Worm (Caenorhabditis elegans) whole organism, young adult: ENCODE measurements around the gene C45H4.18.

Experiments
- B0019.2 ChIP-seq: fragments of 200-800 bp; sonication (Bioruptor generic); conservative IDR thresholded peaks from 2 replicates; pipeline ENCODE4 v1.3.6; 2022; ENCODE audit warnings: missing genetic modification reagents, missing genetic modification characterization, missing compliant biosample characterization
- B0336.3 ChIP-seq: fragments of 200-800 bp; sonication (Bioruptor generic); IDR thresholded peaks from 2 replicates; pipeline ENCODE4 v1.3.6; 2022; ENCODE audit warnings: missing genetic modification characterization, missing compliant biosample characterization
- F22D6.2 ChIP-seq: sonication (generic microtip); optimal IDR thresholded peaks from 2 replicates; lab custom pipeline; 2016; ENCODE audit warnings: mild to moderate bottlenecking, missing genetic modification characterization, missing compliant biosample characterization
- F37B4.10 ChIP-seq: fragments of 200-800 bp; sonication (Bioruptor generic); IDR thresholded peaks from 2 replicates; pipeline ENCODE4 v1.3.6; 2022; ENCODE audit warnings: missing genetic modification characterization, missing compliant biosample characterization
- F49E8.2 ChIP-seq: sonication (generic microtip); optimal IDR thresholded peaks from 3 replicates; lab custom pipeline; 2017; ENCODE audit warnings: missing genetic modification characterization, mild to moderate bottlenecking, missing compliant biosample characterization, antibody characterized with exemption, moderate library complexity; ENCODE audit not compliant: insufficient read depth
- F57A8.1 ChIP-seq: fragments of 200-800 bp; sonication (Bioruptor generic); optimal IDR thresholded peaks from 2 replicates; lab custom pipeline; 2018; ENCODE audit warnings: mild to moderate bottlenecking, missing genetic modification characterization, moderate library complexity, missing compliant biosample characterization
- T07F8.4 ChIP-seq: sonication (generic microtip); optimal IDR thresholded peaks from 2 replicates; lab custom pipeline; 2016; ENCODE audit warnings: mild to moderate bottlenecking, missing genetic modification characterization, moderate library complexity, missing compliant biosample characterization
- Y53G8AR.9 ChIP-seq: fragments of 200-800 bp; sonication (Bioruptor generic); conservative IDR thresholded peaks from 2 replicates; pipeline ENCODE4 v1.3.6; 2022; ENCODE audit warnings: missing genetic modification reagents, missing genetic modification characterization, missing compliant biosample characterization
- aptf-3 ChIP-seq: fragments of 200-800 bp; sonication (Bioruptor generic); IDR thresholded peaks from 2 replicates; pipeline ENCODE4 v1.3.6; 2022; ENCODE audit warnings: missing genetic modification characterization, missing compliant biosample characterization
- attf-3 ChIP-seq: fragments of 200-800 bp; sonication (Bioruptor generic); conservative IDR thresholded peaks from 2 replicates; pipeline ENCODE4 v1.3.6; 2022; ENCODE audit warnings: missing genetic modification reagents, missing genetic modification characterization, missing compliant biosample characterization
- efl-1 ChIP-seq: fragments of 150-350 bp; optimal IDR thresholded peaks from 2 replicates; lab custom pipeline; 2014; ENCODE audit warnings: missing biosample characterization, missing genetic modification reagents, missing genetic modification characterization
- gei-17 ChIP-seq: fragments of 200-800 bp; sonication (Bioruptor generic); optimal IDR thresholded peaks from 2 replicates; lab custom pipeline; 2018; ENCODE audit warnings: mild to moderate bottlenecking, missing genetic modification characterization, missing compliant biosample characterization
- him-1 ChIP-seq: sonication (generic microtip); optimal IDR thresholded peaks from 2 replicates; lab custom pipeline; 2016; ENCODE audit warnings: missing genotype, missing genetic modification reagents, missing genetic modification characterization, missing compliant biosample characterization
- hlh-26 ChIP-seq: fragments of 200-800 bp; sonication (Bioruptor generic); conservative IDR thresholded peaks from 2 replicates; pipeline ENCODE4 v1.3.6; 2022; ENCODE audit warnings: missing genetic modification reagents, missing genetic modification characterization, missing compliant biosample characterization
- hmg-1.2 ChIP-seq: fragments of 200-800 bp; sonication (Bioruptor generic); IDR thresholded peaks from 2 replicates; pipeline ENCODE4 v1.3.6; 2022; ENCODE audit warnings: missing genetic modification reagents, missing genetic modification characterization, missing compliant biosample characterization
- let-526 ChIP-seq: fragments of 200-800 bp; sonication (Bioruptor generic); IDR thresholded peaks from 2 replicates; pipeline ENCODE4 v1.3.6; 2022; ENCODE audit warnings: missing genetic modification reagents, missing genetic modification characterization, missing compliant biosample characterization
- lin-40 ChIP-seq: sonication (generic microtip); optimal IDR thresholded peaks from 2 replicates; lab custom pipeline; 2016; ENCODE audit warnings: missing genetic modification characterization, mild to moderate bottlenecking, missing compliant biosample characterization, missing genotype, missing genetic modification reagents
- lsy-27 ChIP-seq: sonication (generic microtip); optimal IDR thresholded peaks from 2 replicates; lab custom pipeline; 2017; ENCODE audit warnings: missing genetic modification characterization, mild to moderate bottlenecking, missing compliant biosample characterization, antibody characterized with exemption, missing genotype, borderline replicate concordance; ENCODE audit not compliant: insufficient read depth
- madf-10 ChIP-seq: sonication (generic microtip); optimal IDR thresholded peaks from 2 replicates; lab custom pipeline; 2016; ENCODE audit warnings: mild to moderate bottlenecking, missing genetic modification characterization, missing compliant biosample characterization
- madf-8 ChIP-seq: fragments of 200-800 bp; sonication (Bioruptor generic); conservative IDR thresholded peaks from 2 replicates; pipeline ENCODE4 v1.3.6; 2022; ENCODE audit warnings: missing genetic modification reagents, missing genetic modification characterization, missing compliant biosample characterization
- mel-28 ChIP-seq: sonication (generic microtip); optimal IDR thresholded peaks from 2 replicates; lab custom pipeline; 2016; ENCODE audit warnings: borderline replicate concordance, mild to moderate bottlenecking, missing genetic modification characterization, missing compliant biosample characterization
- mxl-1 ChIP-seq: sonication (generic microtip); optimal IDR thresholded peaks from 2 replicates; lab custom pipeline; 2016; ENCODE audit warnings: missing genetic modification characterization, missing compliant biosample characterization
- nfyb-1 ChIP-seq: fragments of 200-800 bp; sonication (Bioruptor generic); IDR thresholded peaks from 2 replicates; pipeline ENCODE4 v1.3.6; 2022; ENCODE audit warnings: missing genetic modification reagents, missing genetic modification characterization, missing compliant biosample characterization
- nhr-27 ChIP-seq: fragments of 200-800 bp; sonication (Bioruptor generic); optimal IDR thresholded peaks from 2 replicates; lab custom pipeline; 2018; ENCODE audit warnings: mild to moderate bottlenecking, missing genetic modification characterization, moderate library complexity, missing compliant biosample characterization
- nhr-80 ChIP-seq: sonication (generic microtip); optimal IDR thresholded peaks from 2 replicates; lab custom pipeline; 2016; ENCODE audit warnings: missing genetic modification characterization, missing compliant biosample characterization
- nhr-90 ChIP-seq: sonication (generic microtip); optimal IDR thresholded peaks from 2 replicates; lab custom pipeline; 2016; ENCODE audit warnings: missing genotype, mild to moderate bottlenecking, missing genetic modification characterization, missing compliant biosample characterization
- snpc-1.3 ChIP-seq: sonication (generic microtip); optimal IDR thresholded peaks from 2 replicates; lab custom pipeline; 2017; ENCODE audit warnings: missing genetic modification characterization, mild to moderate bottlenecking, missing compliant biosample characterization, antibody characterized with exemption, moderate library complexity, missing genotype, missing genetic modification reagents; ENCODE audit not compliant: insufficient read depth
- tbx-9 ChIP-seq: sonication (generic microtip); optimal IDR thresholded peaks from 2 replicates; lab custom pipeline; 2016; ENCODE audit warnings: borderline replicate concordance, missing genetic modification characterization, inconsistent platforms, missing compliant biosample characterization
- xnd-1 ChIP-seq: sonication (generic microtip); optimal IDR thresholded peaks from 2 replicates; lab custom pipeline; 2016; ENCODE audit warnings: missing genotype, missing genetic modification reagents, missing genetic modification characterization, missing compliant biosample characterization
- ztf-18 ChIP-seq: sonication (generic microtip); optimal IDR thresholded peaks from 2 replicates; lab custom pipeline; 2016; ENCODE audit warnings: missing genotype, mild to moderate bottlenecking, missing genetic modification characterization, missing compliant biosample characterization
- ztf-26 ChIP-seq: sonication (generic microtip); optimal IDR thresholded peaks from 2 replicates; lab custom pipeline; 2017; ENCODE audit warnings: missing genetic modification characterization, missing compliant biosample characterization
- ztf-28 ChIP-seq: fragments of 200-800 bp; sonication (Bioruptor generic); IDR thresholded peaks from 2 replicates; pipeline ENCODE4 v1.3.6; 2022; ENCODE audit warnings: missing genetic modification reagents, missing genetic modification characterization, missing compliant biosample characterization

C45H4.18 gene

ce11 chrV:2149432-2149831, 25.9 kb upstream of the C45H4.18 start, which contains the start of gene C45H4.21:
Gene C45H4.21, minus strand, starts transcription at chrV:2149532.
- TF ChIP-seq nhr-80 (tag; lab: Kevin White, UChicago): no peak
- TF ChIP-seq gei-17 (GFP tag; lab: Kevin White, UChicago): no peak
- no peak for TF ChIP-seq F49E8.2 (tag; lab: Kevin White, UChicago)
- no peak for TF ChIP-seq mel-28
- TF ChIP-seq Y53G8AR.9 (GFP tag; lab: Robert Waterston, UW): no peak
- TF ChIP-seq xnd-1 (tag; lab: Kevin White, UChicago): no peak
- TF ChIP-seq madf-10 (tag; lab: Kevin White, UChicago): no peak
- TF ChIP-seq ztf-26 (tag; lab: Kevin White, UChicago): no peak

ce11 chrV:2150876-2151275, 24.5 kb upstream of the C45H4.18 start, which contains the start of gene C45H4.13:
Gene C45H4.13, minus strand, starts transcription at chrV:2150976.
- TF ChIP-seq tbx-9 (tag; lab: Kevin White, UChicago) (no peak), B0019.2 (GFP tag; lab: Robert Waterston, UW) (no peak), hlh-26 (GFP tag; lab: Robert Waterston, UW) (no peak), mxl-1 (tag; lab: Kevin White, UChicago) (no peak)

ce11 chrV:2151458-2151857, 23.9 kb upstream of the C45H4.18 start, which contains the start of gene srbc-24:
Gene srbc-24, plus strand, starts transcription at chrV:2151758.
- TF ChIP-seq F57A8.1 (GFP tag; lab: Kevin White, UChicago): no peak
- no peak for TF ChIP-seq attf-3 (GFP tag; lab: Robert Waterston, UW)
- TF ChIP-seq nhr-27 (tag; lab: Kevin White, UChicago): no peak
- no peak for TF ChIP-seq ztf-28 (GFP tag; lab: Robert Waterston, UW)

ce11 chrV:2153274-2153673, 22.1 kb upstream of the C45H4.18 start, which contains the start of gene srbc-23:
Gene srbc-23, plus strand, starts transcription at chrV:2153574.
- TF ChIP-seq nhr-27 (tag; lab: Kevin White, UChicago): no peak

ce11 chrV:2155232-2155631, 20.1 kb upstream of the C45H4.18 start, which contains the start of gene srbc-21:
Gene srbc-21, plus strand, starts transcription at chrV:2155532.
- TF ChIP-seq xnd-1 (tag; lab: Kevin White, UChicago): no peak

- no peak for TF ChIP-seq let-526 (GFP tag; lab: Robert Waterston, UW)
Measured at ce11 chrV:2156830-2157229, 18.5 kb upstream of the C45H4.18 start, which contains the start of gene srbc-22. Gene srbc-22, plus strand, starts transcription at chrV:2157130.

ce11 chrV:2159331-2159730, 16.0 kb upstream of the C45H4.18 start, which contains the start of gene C45H4.14:
Gene C45H4.14, minus strand, starts transcription at chrV:2159431.
- TF ChIP-seq nfyb-1 (GFP tag; lab: Robert Waterston, UW) (no peak), lin-40 (tag; lab: Kevin White, UChicago) (no peak), aptf-3 (GFP tag; lab: Robert Waterston, UW) (no peak), hmg-1.2 (no peak), T07F8.4 (no peak), him-1 (tag; lab: Kevin White, UChicago) (no peak), ztf-18 (no peak), nhr-90 (no peak), madf-8 (GFP tag; lab: Robert Waterston, UW) (0 out of 2 replicates have a peak, but pooled peaks have one; percentile 9), efl-1 (GFP tag; lab: Kevin White, UChicago) (peak; percentile 45), F37B4.10 (GFP tag; lab: Robert Waterston, UW) (no peak), lsy-27 (no peak), snpc-1.3 (no peak), B0336.3 (no peak), F22D6.2 (tag; lab: Kevin White, UChicago) (no peak)
